Worm (Caenorhabditis elegans): ENCODE measurements around the gene zip-12.

ce11 chrIII:12278766-12279165 is 48.9 kb upstream of the zip-12 start:
- TF ChIP-seq Y53G8AR.9 (GFP tag; conservative IDR thresholded peaks at IDR 0.05) (no peak), hlh-12 (tag; optimal IDR thresholded peaks at IDR 0.05) (no peak), let-607 (tag; optimal IDR thresholded peaks at IDR 0.05) (no peak), egrh-3 (GFP tag; IDR thresholded peaks at IDR 0.05) (no peak), ama-1 (optimal IDR thresholded peaks at IDR 0.05) (no peak), ama-1 (GFP tag; optimal IDR thresholded peaks at IDR 0.05) (no peak), lin-35 (GFP tag; optimal IDR thresholded peaks at IDR 0.05) (peak in 1 of 3 experiments; percentile 77), nfya-1 (tag; optimal IDR thresholded peaks at IDR 0.05; ENCODE audit: borderline replicate concordance, insufficient read depth) (no peak)
